Worm (Caenorhabditis elegans): ENCODE data around the gene htz-1.
A peak's percentile ranks its signal among the peaks of the same experiment; 100 is the strongest.

Gene htz-1

DNA sequence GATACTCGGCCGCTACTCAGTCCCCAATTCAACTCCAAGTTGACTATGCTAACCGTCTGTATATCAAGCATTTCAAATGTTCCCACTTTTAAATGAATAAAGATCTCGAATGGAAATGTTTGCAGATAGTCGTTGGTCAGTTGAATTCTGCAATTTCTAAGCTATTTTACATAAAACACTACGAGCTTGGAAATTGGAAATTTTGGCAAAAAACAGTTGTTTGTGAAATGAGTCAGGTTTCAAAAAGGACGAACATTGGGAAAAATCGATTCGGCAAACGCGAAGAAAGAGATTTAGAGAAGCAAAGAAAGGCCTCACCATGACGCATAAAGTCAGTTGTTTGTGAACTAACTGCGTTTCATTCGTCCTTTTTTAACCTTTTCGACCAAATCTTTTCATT is 868 bp downstream of the htz-1 start (continued):
- TF ChIP-seq lin-40 (tag; optimal IDR thresholded peaks at IDR 0.05) (no peak), attf-3 (GFP tag; conservative IDR thresholded peaks at IDR 0.05) (no peak), aptf-2 (GFP tag; conservative IDR thresholded peaks at IDR 0.05) (no peak), hlh-12 (tag; optimal IDR thresholded peaks at IDR 0.05) (no peak), let-526 (GFP tag; IDR thresholded peaks at IDR 0.05) (no peak), K12H6.12 (tag; optimal IDR thresholded peaks at IDR 0.05) (no peak), madf-3 (GFP tag; IDR thresholded peaks at IDR 0.05) (0 out of 2 replicates have a peak, but pooled peaks have one; percentile 56)

DNA sequence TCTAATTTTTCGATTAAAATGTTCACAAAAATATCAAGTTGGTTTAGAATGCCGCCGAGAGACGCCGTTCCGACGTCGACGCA is 1.1 kb downstream of the htz-1 start, which contains the start of gene chat-1:
Gene chat-1, plus strand, starts transcription at position 48 of the 83 bp plus-strand sequence.
- no peak for TF ChIP-seq ztf-6 (GFP tag; IDR thresholded peaks at IDR 0.05)

DNA sequence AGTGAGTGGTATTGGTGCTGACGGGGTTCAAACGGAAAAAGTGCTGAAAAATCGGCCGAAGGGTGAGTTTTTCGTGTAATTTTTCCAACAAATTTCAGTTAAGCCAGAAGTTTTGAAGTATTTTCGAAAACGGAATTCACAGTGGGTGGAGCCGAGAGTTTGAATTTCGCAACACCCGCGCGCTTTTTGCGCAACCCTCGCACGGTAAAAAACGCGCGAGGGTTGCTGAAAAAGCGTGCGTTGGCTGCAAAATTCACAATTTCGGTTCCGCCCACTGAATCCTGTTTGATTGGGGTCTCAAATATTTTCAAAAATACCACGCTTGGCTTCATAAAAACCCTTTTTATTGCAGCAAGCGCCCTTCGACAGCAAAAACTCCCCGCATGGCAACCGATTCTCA is 1.4 kb downstream of the htz-1 start:
- TF ChIP-seq bed-2 (GFP tag; IDR thresholded peaks at IDR 0.05): no peak
- no peak for TF ChIP-seq hmg-20 (GFP tag; IDR thresholded peaks at IDR 0.05)
- TF ChIP-seq B0019.2 (GFP tag; conservative IDR thresholded peaks at IDR 0.05): no peak; the same call in 1 of the 2 replicates
- TF ChIP-seq nhr-27 (tag; optimal IDR thresholded peaks at IDR 0.05): no peak
- TF ChIP-seq ZK185.1 (tag; optimal IDR thresholded peaks at IDR 0.05; ENCODE audit: poor library complexity, severe bottlenecking): no peak
- no peak for TF ChIP-seq snpc-1.1 (tag; optimal IDR thresholded peaks at IDR 0.05; ENCODE audit: insufficient read depth)
- TF ChIP-seq lin-26 (GFP tag; IDR thresholded peaks at IDR 0.05): peak; percentile 37; the same call in 1 of the 2 replicates
- TF ChIP-seq B0336.3 (GFP tag; IDR thresholded peaks at IDR 0.05): no peak; the same call in 1 of the 2 replicates
- peak; percentile 57 for TF ChIP-seq pbrm-1 (GFP tag; IDR thresholded peaks at IDR 0.05)
- TF ChIP-seq madf-3 (GFP tag; IDR thresholded peaks at IDR 0.05): no peak
- TF ChIP-seq aptf-3 (GFP tag; IDR thresholded peaks at IDR 0.05): no peak
- TF ChIP-seq mxl-1 (tag; optimal IDR thresholded peaks at IDR 0.05): no peak
- no peak for TF ChIP-seq Y79H2A.3 (GFP tag; conservative IDR thresholded peaks at IDR 0.05)
- TF ChIP-seq F22D6.2 (tag; optimal IDR thresholded peaks at IDR 0.05): no peak
- no peak for TF ChIP-seq Y95B8A.8 (GFP tag; IDR thresholded peaks at IDR 0.05)
- no peak for TF ChIP-seq attf-6 (GFP tag; IDR thresholded peaks at IDR 0.05)
- peak; percentile 67 for TF ChIP-seq madf-6 (GFP tag; IDR thresholded peaks at IDR 0.05)
- no peak for TF ChIP-seq K12H6.12 (tag; optimal IDR thresholded peaks at IDR 0.05)
- TF ChIP-seq ztf-22 (GFP tag; optimal IDR thresholded peaks at IDR 0.05): no peak
- TF ChIP-seq zim-3 (tag; optimal IDR thresholded peaks at IDR 0.05): no peak
- TF ChIP-seq ceh-27 (GFP tag; optimal IDR thresholded peaks at IDR 0.05): no peak
- TF ChIP-seq lin-54 (GFP tag; optimal IDR thresholded peaks at IDR 0.05): peak; percentile 54
- TF ChIP-seq lsy-27 (tag; optimal IDR thresholded peaks at IDR 0.05; ENCODE audit: borderline replicate concordance, insufficient read depth): no peak
- peak; percentile 66 for TF ChIP-seq F33H1.4 (GFP tag; IDR thresholded peaks at IDR 0.05)
- TF ChIP-seq nhr-120 (GFP tag; IDR thresholded peaks at IDR 0.05): no peak
- no peak for TF ChIP-seq ztf-25 (GFP tag; IDR thresholded peaks at IDR 0.05)
- TF ChIP-seq ztf-6 (GFP tag; IDR thresholded peaks at IDR 0.05): no peak
- no peak for TF ChIP-seq aptf-2 (GFP tag; conservative IDR thresholded peaks at IDR 0.05)
- no peak for TF ChIP-seq tbx-9 (tag; optimal IDR thresholded peaks at IDR 0.05; ENCODE audit: borderline replicate concordance)
- TF ChIP-seq C06A6.2 (GFP tag; conservative IDR thresholded peaks at IDR 0.05): no peak
- no peak for TF ChIP-seq ceh-58 (GFP tag; IDR thresholded peaks at IDR 0.05)
- no peak for TF ChIP-seq snpc-3.4 (tag; optimal IDR thresholded peaks at IDR 0.05)
- TF ChIP-seq dpff-1 (tag; optimal IDR thresholded peaks at IDR 0.05): no peak
- no peak; the same call in 1 of the 2 replicates for TF ChIP-seq egrh-3 (GFP tag; IDR thresholded peaks at IDR 0.05)
- 0 out of 2 replicates have a peak, but pooled peaks have one; percentile 30 for TF ChIP-seq hsf-1 (GFP tag; IDR thresholded peaks at IDR 0.05)
- TF ChIP-seq tbp1 (GFP tag; optimal IDR thresholded peaks at IDR 0.05): no peak
- no peak for TF ChIP-seq F57A8.1 (GFP tag; optimal IDR thresholded peaks at IDR 0.05)
- no peak for TF ChIP-seq ceh-40 (GFP tag; IDR thresholded peaks at IDR 0.05)
- TF ChIP-seq ztf-3 (GFP tag; optimal IDR thresholded peaks at IDR 0.05): no peak
- no peak for TF ChIP-seq somi-1 (GFP tag; optimal IDR thresholded peaks at IDR 0.05)
- TF ChIP-seq nhr-179 (tag; optimal IDR thresholded peaks at IDR 0.05): no peak
- no peak for TF ChIP-seq nhr-80 (tag; optimal IDR thresholded peaks at IDR 0.05)
